Fruit fly (Drosophila melanogaster): Measurements from ENCODE around the gene CG31294.

DNA sequence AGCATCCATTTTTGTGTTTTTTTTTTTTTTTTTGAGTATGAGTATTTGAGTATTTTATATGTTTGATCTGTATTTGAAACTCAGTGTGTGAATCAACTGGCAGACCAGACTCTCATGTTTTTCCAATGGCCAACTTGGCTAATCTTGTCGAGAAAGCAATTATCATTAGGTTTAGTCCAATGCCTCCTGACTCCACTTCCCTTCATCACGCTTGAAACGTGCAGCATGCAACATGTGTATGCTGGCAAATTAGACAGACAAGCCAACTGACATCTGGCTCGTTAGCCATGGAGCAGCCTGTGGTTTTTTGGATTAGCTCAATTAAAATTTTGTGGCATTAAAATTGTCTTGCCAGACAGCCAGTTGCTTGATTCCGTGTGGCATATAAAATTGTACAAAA, at the start of gene CG31294:
- TF ChIP-seq CG8478 (optimal IDR thresholded peaks at IDR 0.05) (no peak), CTCF (optimal IDR thresholded peaks at IDR 0.05) (no peak)

Measured in S2 (cell line).